Fruit fly (Drosophila melanogaster) whole organism, embryonic: Measurements from ENCODE around the gene osp.

Experiments
- BEAF-32 ChIP-seq: fragments of 200-800 bp; sonication (Bioruptor generic); optimal IDR thresholded peaks from 3 replicates; lab custom pipeline; 2017; ENCODE audit warnings: missing biosample characterization, missing genetic modification characterization, mild to moderate bottlenecking, moderate library complexity, missing genetic modification reagents
- CG1233 ChIP-seq: fragments of 200-800 bp; sonication (Bioruptor generic); optimal IDR thresholded peaks from 4 replicates; lab custom pipeline; 2018; ENCODE audit warnings: missing biosample characterization, mild to moderate bottlenecking, missing genetic modification characterization
- Spps ChIP-seq: fragments of 200-800 bp; sonication (Bioruptor generic); optimal IDR thresholded peaks from 2 replicates; lab custom pipeline; 2018; ENCODE audit warnings: missing biosample characterization, mild to moderate bottlenecking, missing genetic modification characterization
- kni ChIP-seq: fragments of 200-800 bp; sonication (Bioruptor generic); optimal IDR thresholded peaks from 3 replicates; lab custom pipeline; 2017; ENCODE audit warnings: mild to moderate bottlenecking, missing biosample characterization, missing genetic modification reagents, missing genetic modification characterization
- pan ChIP-seq, 4 experiments: fragments of >200 bp in 3 of 4; fragments of 200-800 bp in 1 of 4; sonication (Bioruptor generic) in 1 of 4; optimal IDR thresholded peaks in 3 of 4; IDR thresholded peaks in 1 of 4; 2 replicates each; pipeline versions ENCODE4 v1.3.6 to Lab custom; 2017 to 2022; ENCODE audit warnings: missing biosample characterization in 2 of 4, missing genetic modification characterization in 2 of 4, mixed read lengths in 1 of 4
- salm ChIP-seq: fragments of 200-800 bp; sonication (Bioruptor generic); optimal IDR thresholded peaks from 2 replicates; lab custom pipeline; 2018; ENCODE audit warnings: missing biosample characterization, mild to moderate bottlenecking, missing genetic modification characterization
- sens ChIP-seq: fragments of 200-800 bp; sonication (Bioruptor generic); peaks from one replicate; lab custom pipeline; 2016; ENCODE audit warnings: missing biosample characterization, missing genetic modification characterization
- sima ChIP-seq: fragments of 200-800 bp; sonication (Bioruptor generic); optimal IDR thresholded peaks from 2 replicates; lab custom pipeline; 2016; ENCODE audit warnings: missing biosample characterization, missing genetic modification characterization

dm6 chr2L:14668907-14669306 lies 20.2 kb downstream of the osp start:
- TF ChIP-seq sima (GFP tag; lab: Kevin White, UChicago) = no peak
- no peak for TF ChIP-seq Spps (tag; lab: Kevin White, UChicago)
- no peak for TF ChIP-seq salm (tag; lab: Kevin White, UChicago)
- TF ChIP-seq pan (optimal IDR thresholded peaks at IDR 0.05; lab: Kevin White, UChicago) = no peak
- TF ChIP-seq pan (GFP tag; optimal IDR thresholded peaks at IDR 0.05 in 1 of 2, IDR thresholded peaks at IDR 0.05 in 1 of 2) = no peak
- no peak for TF ChIP-seq kni (GFP tag; lab: Kevin White, UChicago)
- TF ChIP-seq CG1233 (GFP tag; lab: Kevin White, UChicago) = no peak
- TF ChIP-seq BEAF-32 (GFP tag; lab: Kevin White, UChicago) = no peak
- no peak for TF ChIP-seq sens (GFP tag; lab: Kevin White, UChicago)
